Worm (Caenorhabditis elegans) whole organism, young adult: ENCODE data around the gene age-1.
A peak's percentile ranks its signal among the peaks of the same experiment; 100 is the strongest.
"Not testable (repeated sequence)": the region's sequence is repeated elsewhere in the genome, so short reads cannot be mapped to it uniquely, and the experiment has no call there.

ENCODE experiments used
- B0019.2 ChIP-seq: fragments of 200-800 bp; sonication (Bioruptor generic); conservative IDR thresholded peaks from 2 replicates; pipeline ENCODE4 v1.3.6; 2022; ENCODE audit warnings: missing genetic modification reagents, missing genetic modification characterization, missing compliant biosample characterization
- B0035.1 ChIP-seq: sonication (generic microtip); optimal IDR thresholded peaks from 2 replicates; lab custom pipeline; 2016; ENCODE audit warnings: missing genetic modification characterization, mild to moderate bottlenecking, missing compliant biosample characterization, missing genotype, missing genetic modification reagents
- C06A6.2 ChIP-seq: fragments of 200-800 bp; sonication (Bioruptor generic); conservative IDR thresholded peaks from 2 replicates; pipeline ENCODE4 v1.3.6; 2022; ENCODE audit warnings: missing genetic modification characterization, missing compliant biosample characterization
- C17E4.6 ChIP-seq: fragments of 200-800 bp; sonication (Bioruptor generic); IDR thresholded peaks from 2 replicates; pipeline ENCODE4 v1.3.6; 2022; ENCODE audit warnings: missing genetic modification reagents, missing genetic modification characterization, missing compliant biosample characterization
- D2030.7 ChIP-seq: fragments of 200-800 bp; sonication (Bioruptor generic); IDR thresholded peaks from 2 replicates; pipeline ENCODE4 v1.3.6; 2022; ENCODE audit warnings: missing genetic modification reagents, missing genetic modification characterization, missing compliant biosample characterization
- F33H1.4 ChIP-seq: fragments of 200-800 bp; sonication (Bioruptor generic); IDR thresholded peaks from 2 replicates; pipeline ENCODE4 v1.3.6; 2022; ENCODE audit warnings: missing genetic modification reagents, missing genetic modification characterization, missing compliant biosample characterization
- F39B2.1 ChIP-seq: fragments of 200-800 bp; sonication (Bioruptor generic); IDR thresholded peaks from 2 replicates; pipeline ENCODE4 v1.3.6; 2022; ENCODE audit warnings: missing genetic modification reagents, missing genetic modification characterization, missing compliant biosample characterization
- F52B5.7 ChIP-seq: sonication (generic microtip); optimal IDR thresholded peaks from 2 replicates; lab custom pipeline; 2016; ENCODE audit warnings: mild to moderate bottlenecking, missing genetic modification characterization, missing compliant biosample characterization
- K11D2.4 ChIP-seq: fragments of 200-800 bp; sonication (Bioruptor generic); IDR thresholded peaks from 2 replicates; pipeline ENCODE4 v1.3.6; 2022; ENCODE audit warnings: missing genetic modification reagents, missing genetic modification characterization, missing compliant biosample characterization
- K12H6.12 ChIP-seq: fragments of 200-800 bp; sonication (Bioruptor generic); optimal IDR thresholded peaks from 2 replicates; lab custom pipeline; 2018; ENCODE audit warnings: mild to moderate bottlenecking, missing genetic modification characterization, missing compliant biosample characterization
- T07F8.4 ChIP-seq: sonication (generic microtip); optimal IDR thresholded peaks from 2 replicates; lab custom pipeline; 2016; ENCODE audit warnings: mild to moderate bottlenecking, missing genetic modification characterization, moderate library complexity, missing compliant biosample characterization
- Y53F4B.3 ChIP-seq: fragments of 200-800 bp; sonication (Bioruptor generic); IDR thresholded peaks from 2 replicates; pipeline ENCODE4 v1.3.6; 2022; ENCODE audit warnings: missing genetic modification reagents, missing genetic modification characterization, missing compliant biosample characterization
- Y79H2A.3 ChIP-seq: fragments of 200-800 bp; sonication (Bioruptor generic); conservative IDR thresholded peaks from 2 replicates; pipeline ENCODE4 v1.3.6; 2022; ENCODE audit warnings: missing genetic modification reagents, missing genetic modification characterization, missing compliant biosample characterization
- ZK185.1 ChIP-seq: sonication (generic microtip); optimal IDR thresholded peaks from 2 replicates; lab custom pipeline; 2016; ENCODE audit warnings: mild to moderate bottlenecking, missing genetic modification characterization, missing compliant biosample characterization; ENCODE audit not compliant: poor library complexity, severe bottlenecking
- akir-1 ChIP-seq: fragments of 200-800 bp; sonication (Bioruptor generic); optimal IDR thresholded peaks from 2 replicates; lab custom pipeline; 2018; ENCODE audit warnings: mild to moderate bottlenecking, missing genetic modification characterization, moderate library complexity, missing compliant biosample characterization
- aptf-3 ChIP-seq: fragments of 200-800 bp; sonication (Bioruptor generic); IDR thresholded peaks from 2 replicates; pipeline ENCODE4 v1.3.6; 2022; ENCODE audit warnings: missing genetic modification characterization, missing compliant biosample characterization
- atf-7 ChIP-seq: sonication (generic microtip); optimal IDR thresholded peaks from 2 replicates; lab custom pipeline; 2017; ENCODE audit warnings: mild to moderate bottlenecking, missing genetic modification characterization, missing compliant biosample characterization
- athp-1 ChIP-seq: sonication (generic microtip); optimal IDR thresholded peaks from 2 replicates; lab custom pipeline; 2017; ENCODE audit warnings: mild to moderate bottlenecking, missing genetic modification characterization, missing compliant biosample characterization
- attf-5 ChIP-seq: fragments of 200-800 bp; sonication (Bioruptor generic); optimal IDR thresholded peaks from 2 replicates; lab custom pipeline; 2018; ENCODE audit warnings: mild to moderate bottlenecking, missing genetic modification characterization, missing compliant biosample characterization
- attf-6 ChIP-seq: fragments of 200-800 bp; sonication (Bioruptor generic); IDR thresholded peaks from 2 replicates; pipeline ENCODE4 v1.3.6; 2022; ENCODE audit warnings: missing genetic modification reagents, missing genetic modification characterization, missing compliant biosample characterization
- ceh-27 ChIP-seq: fragments of 200-800 bp; sonication (Bioruptor generic); optimal IDR thresholded peaks from 2 replicates; lab custom pipeline; 2018; ENCODE audit warnings: mild to moderate bottlenecking, missing genetic modification characterization, moderate library complexity, missing compliant biosample characterization
- ceh-40 ChIP-seq: fragments of 200-800 bp; sonication (Bioruptor generic); IDR thresholded peaks from 2 replicates; pipeline ENCODE4 v1.3.6; 2022; ENCODE audit warnings: missing genetic modification characterization, missing compliant biosample characterization
- ceh-91 ChIP-seq: fragments of 200-800 bp; sonication (Bioruptor generic); IDR thresholded peaks from 2 replicates; pipeline ENCODE4 v1.3.6; 2022; ENCODE audit warnings: missing genetic modification reagents, missing genetic modification characterization, missing compliant biosample characterization
- die-1 ChIP-seq: sonication (generic microtip); optimal IDR thresholded peaks from 2 replicates; lab custom pipeline; 2016; ENCODE audit warnings: missing genotype, mild to moderate bottlenecking, missing genetic modification characterization, missing compliant biosample characterization
- dpl-1 ChIP-seq: fragments of 150-350 bp; optimal IDR thresholded peaks from 2 replicates; lab custom pipeline; 2014; ENCODE audit warnings: missing biosample characterization, missing genetic modification reagents, missing genetic modification characterization
- egl-18 ChIP-seq: fragments of 200-800 bp; sonication (Bioruptor generic); IDR thresholded peaks from 2 replicates; pipeline ENCODE4 v1.3.6; 2022; ENCODE audit warnings: missing genetic modification reagents, missing genetic modification characterization, missing compliant biosample characterization
- egl-44 ChIP-seq: fragments of 200-800 bp; sonication (Bioruptor generic); IDR thresholded peaks from 2 replicates; pipeline ENCODE4 v1.3.6; 2022; ENCODE audit warnings: missing genetic modification reagents, missing genetic modification characterization, missing compliant biosample characterization
- ekl-4 ChIP-seq: fragments of 200-800 bp; sonication (Bioruptor generic); IDR thresholded peaks from 2 replicates; pipeline ENCODE4 v1.3.6; 2022; ENCODE audit warnings: missing genetic modification reagents, missing genetic modification characterization, missing compliant biosample characterization
- hmg-1.2 ChIP-seq: fragments of 200-800 bp; sonication (Bioruptor generic); IDR thresholded peaks from 2 replicates; pipeline ENCODE4 v1.3.6; 2022; ENCODE audit warnings: missing genetic modification reagents, missing genetic modification characterization, missing compliant biosample characterization
- hrde-1 ChIP-seq: sonication (generic microtip); optimal IDR thresholded peaks from 2 replicates; lab custom pipeline; 2016; ENCODE audit warnings: missing genetic modification characterization, mild to moderate bottlenecking, missing compliant biosample characterization, moderate library complexity, missing genotype, missing genetic modification reagents, borderline replicate concordance
- hsf-1 ChIP-seq: fragments of 200-800 bp; sonication (Bioruptor generic); IDR thresholded peaks from 2 replicates; pipeline ENCODE4 v1.3.6; 2022; ENCODE audit warnings: missing genetic modification reagents, missing genetic modification characterization, missing compliant biosample characterization
- lin-26 ChIP-seq: fragments of 200-800 bp; sonication (Bioruptor generic); IDR thresholded peaks from 2 replicates; pipeline ENCODE4 v1.3.6; 2022; ENCODE audit warnings: missing genetic modification reagents, missing genetic modification characterization, missing compliant biosample characterization
- lin-35 ChIP-seq, 3 experiments: fragments of 150-350 bp in 2 of 3; sonication (generic microtip) in 1 of 3; optimal IDR thresholded peaks; 2 replicates each; lab custom pipeline; 2014 to 2018; ENCODE audit warnings: missing biosample characterization in 3 of 3, missing genetic modification characterization in 3 of 3, missing genetic modification reagents in 3 of 3
- lir-1 ChIP-seq: fragments of 200-800 bp; sonication (Bioruptor generic); conservative IDR thresholded peaks from 2 replicates; pipeline ENCODE4 v1.3.6; 2022; ENCODE audit warnings: missing genetic modification reagents, missing genetic modification characterization, missing compliant biosample characterization
- lsl-1 ChIP-seq: fragments of 200-800 bp; sonication (Bioruptor generic); optimal IDR thresholded peaks from 2 replicates; lab custom pipeline; 2018; ENCODE audit warnings: mild to moderate bottlenecking, missing genetic modification characterization, moderate library complexity, missing compliant biosample characterization
- madf-3 ChIP-seq: fragments of 200-800 bp; sonication (Bioruptor generic); IDR thresholded peaks from 2 replicates; pipeline ENCODE4 v1.3.6; 2022; ENCODE audit warnings: missing genetic modification reagents, missing genetic modification characterization, missing compliant biosample characterization
- madf-6 ChIP-seq: fragments of 200-800 bp; sonication (Bioruptor generic); IDR thresholded peaks from 2 replicates; pipeline ENCODE4 v1.3.6; 2022; ENCODE audit warnings: missing genetic modification reagents, missing genetic modification characterization, missing compliant biosample characterization
- mcd-1 ChIP-seq: fragments of 200-800 bp; sonication (Bioruptor generic); IDR thresholded peaks from 2 replicates; pipeline ENCODE4 v1.3.6; 2022; ENCODE audit warnings: missing genetic modification reagents, missing genetic modification characterization, missing compliant biosample characterization
- nfyb-1 ChIP-seq: fragments of 200-800 bp; sonication (Bioruptor generic); IDR thresholded peaks from 2 replicates; pipeline ENCODE4 v1.3.6; 2022; ENCODE audit warnings: missing genetic modification reagents, missing genetic modification characterization, missing compliant biosample characterization
- nhr-80 ChIP-seq: sonication (generic microtip); optimal IDR thresholded peaks from 2 replicates; lab custom pipeline; 2016; ENCODE audit warnings: missing genetic modification characterization, missing compliant biosample characterization
- nhr-90 ChIP-seq: sonication (generic microtip); optimal IDR thresholded peaks from 2 replicates; lab custom pipeline; 2016; ENCODE audit warnings: missing genotype, mild to moderate bottlenecking, missing genetic modification characterization, missing compliant biosample characterization
- snpc-4 ChIP-seq, 5 experiments: fragments of 150-350 bp in 1 of 5; sonication (generic microtip) in 4 of 5; optimal IDR thresholded peaks; 2 replicates each; lab custom pipeline; 2014 to 2018; ENCODE audit warnings: missing genetic modification characterization in 5 of 5, missing biosample characterization in 3 of 5, antibody characterized with exemption in 2 of 5, mild to moderate bottlenecking in 2 of 5, missing compliant biosample characterization in 2 of 5, missing genotype in 2 of 5, moderate library complexity in 2 of 5, missing genetic modification reagents in 1 of 5
- tlf-1 ChIP-seq: fragments of 200-800 bp; sonication (Bioruptor generic); optimal IDR thresholded peaks from 2 replicates; lab custom pipeline; 2018; ENCODE audit warnings: mild to moderate bottlenecking, missing genetic modification characterization, missing compliant biosample characterization
- zim-3 ChIP-seq: sonication (generic microtip); optimal IDR thresholded peaks from 2 replicates; lab custom pipeline; 2017; ENCODE audit warnings: mild to moderate bottlenecking, missing genetic modification characterization, moderate library complexity, missing compliant biosample characterization
- ztf-18 ChIP-seq: sonication (generic microtip); optimal IDR thresholded peaks from 2 replicates; lab custom pipeline; 2016; ENCODE audit warnings: missing genotype, mild to moderate bottlenecking, missing genetic modification characterization, missing compliant biosample characterization
- ztf-6 ChIP-seq: fragments of 200-800 bp; sonication (Bioruptor generic); IDR thresholded peaks from 2 replicates; pipeline ENCODE4 v1.3.6; 2022; ENCODE audit warnings: missing genetic modification reagents, missing genetic modification characterization, missing compliant biosample characterization

Gene age-1

ce11 chrII:11534429-11535099 is 7.7 kb upstream of the age-1 start, which contains the start of gene Y62F5A.12 (continued):
- peak; percentile 78 for TF ChIP-seq lsl-1 (GFP tag; lab: Kevin White, UChicago)
- TF ChIP-seq egl-44 (GFP tag; lab: Robert Waterston, UW): peak; percentile 86; the same call in 1 of the 2 replicates
- TF ChIP-seq Y79H2A.3 (GFP tag; lab: Robert Waterston, UW): peak; percentile 89
- peak; percentile 71 for TF ChIP-seq ZK185.1
- peak; percentile 74 for TF ChIP-seq attf-6 (GFP tag; lab: Robert Waterston, UW)
- TF ChIP-seq egl-18 (GFP tag; lab: Robert Waterston, UW): peak; percentile 86
- TF ChIP-seq nhr-80 (tag; lab: Kevin White, UChicago): peak; percentile 61
- TF ChIP-seq tlf-1 (GFP tag; lab: Kevin White, UChicago): peak; percentile 68
- peak; percentile 82 for TF ChIP-seq akir-1 (GFP tag; lab: Kevin White, UChicago)
- TF ChIP-seq T07F8.4 (tag; lab: Kevin White, UChicago): peak; percentile 86
- TF ChIP-seq mcd-1 (GFP tag; lab: Robert Waterston, UW): peak; percentile 99
- TF ChIP-seq ztf-18: peak; percentile 86
- peak; percentile 34; the same call in 1 of the 2 replicates for TF ChIP-seq F39B2.1
- peak; percentile 91 for TF ChIP-seq hsf-1 (GFP tag; lab: Robert Waterston, UW)
- peak; percentile 93 for TF ChIP-seq Y53F4B.3 (GFP tag; lab: Robert Waterston, UW)
- peak; percentile 67 for TF ChIP-seq C17E4.6 (GFP tag; lab: Robert Waterston, UW)
- TF ChIP-seq lin-35 (GFP tag; optimal IDR thresholded peaks at IDR 0.05; lab: Kevin White, UChicago): peak in 1 of 3 experiments; percentile 84
- peak; percentile 38 for TF ChIP-seq atf-7 (tag; lab: Kevin White, UChicago)
- peak; percentile 14 for TF ChIP-seq nhr-90 (tag; lab: Kevin White, UChicago)
- peak; percentile 81 for TF ChIP-seq hmg-1.2 (GFP tag; lab: Robert Waterston, UW)
- peak; percentile 93 for TF ChIP-seq ceh-27
- not testable (repeated sequence) for TF ChIP-seq snpc-4 (GFP tag; optimal IDR thresholded peaks at IDR 0.05; lab: Kevin White, UChicago)
- peak in 3 of 4 experiments; percentile 43 to 70 (median 65) for TF ChIP-seq snpc-4 (tag; optimal IDR thresholded peaks at IDR 0.05; lab: Kevin White, UChicago)
- peak; percentile 98 for TF ChIP-seq ztf-6 (GFP tag; lab: Robert Waterston, UW)
- peak; percentile 60 for TF ChIP-seq dpl-1
- TF ChIP-seq hrde-1 (tag; lab: Kevin White, UChicago): peak; percentile 1
- TF ChIP-seq madf-3 (GFP tag; lab: Robert Waterston, UW): peak; percentile 93
- peak; percentile 99 for TF ChIP-seq D2030.7 (GFP tag; lab: Robert Waterston, UW)
- TF ChIP-seq athp-1 (tag; lab: Kevin White, UChicago): peak; percentile 88
- TF ChIP-seq ceh-91 (GFP tag; lab: Robert Waterston, UW): peak; percentile 97
- TF ChIP-seq K11D2.4 (GFP tag; lab: Robert Waterston, UW): peak; percentile 95
- peak; percentile 86 for TF ChIP-seq B0019.2 (GFP tag; lab: Robert Waterston, UW)
- TF ChIP-seq zim-3 (tag; lab: Kevin White, UChicago): peak; percentile 66
- peak; percentile 92 for TF ChIP-seq lir-1 (GFP tag; lab: Robert Waterston, UW)
- peak; percentile 96 for TF ChIP-seq madf-6 (GFP tag; lab: Robert Waterston, UW)
- TF ChIP-seq die-1: peak; percentile 37
- peak; percentile 75; the same call in 1 of the 2 replicates for TF ChIP-seq aptf-3 (GFP tag; lab: Robert Waterston, UW)
- peak; percentile 94 for TF ChIP-seq attf-5 (GFP tag; lab: Kevin White, UChicago)
- peak; percentile 89 for TF ChIP-seq ceh-40 (GFP tag; lab: Robert Waterston, UW)
- peak; percentile 35 for TF ChIP-seq B0035.1
- TF ChIP-seq ekl-4: peak; percentile 94
- peak; percentile 94 for TF ChIP-seq nfyb-1 (GFP tag; lab: Robert Waterston, UW)
- TF ChIP-seq K12H6.12 (tag; lab: Kevin White, UChicago): peak; percentile 87
- peak; percentile 65 for TF ChIP-seq F52B5.7 (tag; lab: Kevin White, UChicago)
- peak; percentile 82 for TF ChIP-seq C06A6.2 (GFP tag; lab: Robert Waterston, UW)
- peak; percentile 90 for TF ChIP-seq lin-26
- TF ChIP-seq F33H1.4 (GFP tag; lab: Robert Waterston, UW): peak; percentile 80
